Worm (Caenorhabditis elegans) whole organism, young adult: ENCODE measurements around the gene T09F5.10.

ENCODE experiments used
- F39B2.1 ChIP-seq: fragments of 200-800 bp; sonication (Bioruptor generic); IDR thresholded peaks from 2 replicates; pipeline ENCODE4 v1.3.6; 2022; ENCODE audit warnings: missing genetic modification reagents, missing genetic modification characterization, missing compliant biosample characterization
- F49E8.2 ChIP-seq: sonication (generic microtip); optimal IDR thresholded peaks from 3 replicates; lab custom pipeline; 2017; ENCODE audit warnings: missing genetic modification characterization, mild to moderate bottlenecking, missing compliant biosample characterization, antibody characterized with exemption, moderate library complexity; ENCODE audit not compliant: insufficient read depth
- attf-3 ChIP-seq: fragments of 200-800 bp; sonication (Bioruptor generic); conservative IDR thresholded peaks from 2 replicates; pipeline ENCODE4 v1.3.6; 2022; ENCODE audit warnings: missing genetic modification reagents, missing genetic modification characterization, missing compliant biosample characterization
- bed-1 ChIP-seq: fragments of 200-800 bp; sonication (Bioruptor generic); IDR thresholded peaks from 2 replicates; pipeline ENCODE4 v1.3.6; 2022; ENCODE audit warnings: missing genetic modification reagents, missing genetic modification characterization, missing compliant biosample characterization
- nfya-1 ChIP-seq: sonication (generic microtip); optimal IDR thresholded peaks from 2 replicates; lab custom pipeline; 2017; ENCODE audit warnings: antibody characterized with exemption, missing compliant biosample characterization, missing genetic modification characterization, borderline replicate concordance; ENCODE audit not compliant: insufficient read depth
- sea-2 ChIP-seq: fragments of 200-800 bp; sonication (Bioruptor generic); IDR thresholded peaks from 2 replicates; pipeline ENCODE4 v1.3.6; 2022; ENCODE audit warnings: missing genetic modification characterization, missing compliant biosample characterization
- tbp1 ChIP-seq: fragments of 200-800 bp; sonication (Bioruptor generic); optimal IDR thresholded peaks from 2 replicates; lab custom pipeline; 2018; ENCODE audit warnings: mild to moderate bottlenecking, missing genetic modification characterization, missing compliant biosample characterization

ce11 chrV:15153277-15153676 is 26.6 kb upstream of the T09F5.10 start, which contains the start of gene srh-55:
- TF ChIP-seq bed-1 (GFP tag; lab: Robert Waterston, UW), result no peak
- TF ChIP-seq tbp1 (GFP tag; lab: Kevin White, UChicago), result no peak
- no peak for TF ChIP-seq F49E8.2
- TF ChIP-seq sea-2 (GFP tag; lab: Robert Waterston, UW), result no peak
- TF ChIP-seq nfya-1, result no peak
- TF ChIP-seq F39B2.1, result no peak
- TF ChIP-seq attf-3 (GFP tag; lab: Robert Waterston, UW), result no peak
